Fruit fly (Drosophila melanogaster) whole organism, embryonic: ENCODE measurements around the gene CG10064.

Source experiments
- CG10267 ChIP-seq: fragments of 200-800 bp; sonication (Bioruptor generic); optimal IDR thresholded peaks from 2 replicates; lab custom pipeline; 2018; ENCODE audit warnings: missing biosample characterization, mild to moderate bottlenecking, missing genetic modification characterization, moderate library complexity
- CG10979 ChIP-seq: fragments of 200-800 bp; sonication (Bioruptor generic); optimal IDR thresholded peaks from 2 replicates; lab custom pipeline; 2018; ENCODE audit warnings: missing biosample characterization, mild to moderate bottlenecking, missing genetic modification characterization, moderate library complexity
- CG12299 ChIP-seq: fragments of 200-800 bp; sonication (Bioruptor generic); optimal IDR thresholded peaks from 2 replicates; lab custom pipeline; 2018; ENCODE audit warnings: missing biosample characterization, mild to moderate bottlenecking, missing genetic modification characterization
- CG12942 ChIP-seq: fragments of 200-800 bp; sonication (Bioruptor generic); optimal IDR thresholded peaks from 3 replicates; lab custom pipeline; 2016; ENCODE audit warnings: missing biosample characterization, missing genetic modification characterization
- CG13424 ChIP-seq: fragments of 200-800 bp; sonication (Bioruptor generic); optimal IDR thresholded peaks from 2 replicates; lab custom pipeline; 2019; ENCODE audit warnings: missing biosample characterization, mild to moderate bottlenecking, missing genetic modification characterization, moderate library complexity
- CG13624 ChIP-seq: fragments of 200-800 bp; sonication (Bioruptor generic); optimal IDR thresholded peaks from 2 replicates; lab custom pipeline; 2016; ENCODE audit warnings: missing biosample characterization, missing genetic modification characterization
- CG14965 ChIP-seq: fragments of 200-800 bp; sonication (Bioruptor generic); optimal IDR thresholded peaks from 2 replicates; lab custom pipeline; 2016; ENCODE audit warnings: missing biosample characterization, missing genetic modification characterization, borderline replicate concordance
- CG15269 ChIP-seq: fragments of 200-800 bp; sonication (Bioruptor generic); optimal IDR thresholded peaks from 2 replicates; lab custom pipeline; 2018; ENCODE audit warnings: missing biosample characterization, mild to moderate bottlenecking, missing genetic modification characterization, moderate library complexity
- CG16813 ChIP-seq: fragments of 200-800 bp; sonication (Bioruptor generic); IDR thresholded peaks from 3 replicates; pipeline ENCODE4 v1.3.6; 2022; ENCODE audit warnings: missing biosample characterization, missing genetic modification characterization; ENCODE audit not compliant: partially characterized antibody
- CG16863 ChIP-seq: fragments of 200-800 bp; sonication (Bioruptor generic); optimal IDR thresholded peaks from 3 replicates; lab custom pipeline; 2016; ENCODE audit warnings: missing biosample characterization, missing genetic modification characterization
- CG1832 ChIP-seq: fragments of 200-800 bp; sonication (Bioruptor generic); optimal IDR thresholded peaks from 2 replicates; lab custom pipeline; 2017; ENCODE audit warnings: missing biosample characterization, mild to moderate bottlenecking, missing genetic modification characterization, inconsistent platforms
- CG18599 ChIP-seq: fragments of 200-800 bp; sonication (Bioruptor generic); optimal IDR thresholded peaks from 3 replicates; lab custom pipeline; 2017; ENCODE audit warnings: missing biosample characterization, missing genetic modification characterization, mild to moderate bottlenecking, moderate library complexity, missing genetic modification reagents
- CG18619 ChIP-seq: fragments of 200-800 bp; sonication (Bioruptor generic); optimal IDR thresholded peaks from 3 replicates; lab custom pipeline; 2017; ENCODE audit warnings: missing biosample characterization, mild to moderate bottlenecking, missing genetic modification characterization
- CG2199 ChIP-seq: fragments of 200-800 bp; sonication (Bioruptor generic); IDR thresholded peaks from 3 replicates; pipeline ENCODE4 v1.3.6; 2022; ENCODE audit warnings: missing biosample characterization, missing genetic modification characterization
- CG3847 ChIP-seq: fragments of 200-800 bp; sonication (Bioruptor generic); IDR thresholded peaks from 2 replicates; pipeline ENCODE4 v1.3.6; 2022; ENCODE audit warnings: missing biosample characterization, missing genetic modification characterization
- CG6765 ChIP-seq: fragments of 200-800 bp; sonication (Bioruptor generic); optimal IDR thresholded peaks from 3 replicates; lab custom pipeline; 2017; ENCODE audit warnings: missing biosample characterization, mild to moderate bottlenecking, missing genetic modification characterization
- CG6813 ChIP-seq: fragments of 200-800 bp; sonication (Bioruptor generic); optimal IDR thresholded peaks from 2 replicates; lab custom pipeline; 2017; ENCODE audit warnings: missing biosample characterization, missing genetic modification characterization, mild to moderate bottlenecking, moderate library complexity, missing genetic modification reagents
- CG7928 ChIP-seq: fragments of 200-800 bp; sonication (Bioruptor generic); optimal IDR thresholded peaks from 2 replicates; lab custom pipeline; 2017; ENCODE audit warnings: missing biosample characterization, mild to moderate bottlenecking, missing genetic modification characterization
- CG8359 ChIP-seq: fragments of 200-800 bp; sonication (Bioruptor generic); optimal IDR thresholded peaks from 2 replicates; lab custom pipeline; 2017; ENCODE audit warnings: missing biosample characterization, mild to moderate bottlenecking, missing genetic modification characterization, borderline replicate concordance
- CG8388 ChIP-seq: fragments of 200-800 bp; sonication (Bioruptor generic); optimal IDR thresholded peaks from 2 replicates; lab custom pipeline; 2019; ENCODE audit warnings: missing biosample characterization, mild to moderate bottlenecking, missing genetic modification characterization, moderate library complexity
- CG9437 ChIP-seq: fragments of 200-800 bp; sonication (Bioruptor generic); optimal IDR thresholded peaks from 2 replicates; lab custom pipeline; 2018; ENCODE audit warnings: missing biosample characterization, mild to moderate bottlenecking, missing genetic modification characterization
- CTCF ChIP-seq: fragments of 200-800 bp; sonication (Bioruptor generic); optimal IDR thresholded peaks from 2 replicates; lab custom pipeline; 2017; ENCODE audit warnings: missing biosample characterization, mild to moderate bottlenecking, missing genetic modification characterization, moderate library complexity
- Dip2 ChIP-seq: fragments of 200-800 bp; sonication (Bioruptor generic); IDR thresholded peaks from 2 replicates; pipeline ENCODE4 v1.3.6; 2022; ENCODE audit warnings: missing biosample characterization, missing genetic modification characterization
- ERR ChIP-seq: fragments of 200-800 bp; sonication (Bioruptor generic); optimal IDR thresholded peaks from 2 replicates; lab custom pipeline; 2016; ENCODE audit warnings: missing biosample characterization, missing genetic modification characterization
- Elba2 ChIP-seq: fragments of 200-800 bp; sonication (Bioruptor generic); optimal IDR thresholded peaks from 3 replicates; lab custom pipeline; 2016; ENCODE audit warnings: missing biosample characterization, missing genetic modification characterization
- HLH3B ChIP-seq: fragments of 200-800 bp; sonication (Bioruptor generic); IDR thresholded peaks from 2 replicates; pipeline ENCODE4 v1.3.6; 2022; ENCODE audit warnings: missing biosample characterization, missing genetic modification characterization
- HLH4C ChIP-seq: fragments of 200-800 bp; sonication (Bioruptor generic); IDR thresholded peaks from 3 replicates; pipeline ENCODE4 v1.3.6; 2022; ENCODE audit warnings: missing biosample characterization, missing genetic modification characterization; ENCODE audit not compliant: partially characterized antibody
- HLH54F ChIP-seq: fragments of 200-800 bp; sonication (Bioruptor generic); optimal IDR thresholded peaks from 3 replicates; lab custom pipeline; 2016; ENCODE audit warnings: missing biosample characterization, missing genetic modification characterization
- Hand ChIP-seq: fragments of 200-800 bp; sonication (Bioruptor generic); optimal IDR thresholded peaks from 2 replicates; lab custom pipeline; 2017; ENCODE audit warnings: mild to moderate bottlenecking, missing biosample characterization, missing genetic modification reagents, missing genetic modification characterization
- Lpt ChIP-seq: fragments of >200 bp; optimal IDR thresholded peaks from 2 replicates; lab custom pipeline; 2018; ENCODE audit warnings: missing biosample characterization, missing genetic modification characterization
- Nf-YB ChIP-seq: fragments of 200-800 bp; sonication (Bioruptor generic); optimal IDR thresholded peaks from 3 replicates; lab custom pipeline; 2019; ENCODE audit warnings: missing biosample characterization, mild to moderate bottlenecking, missing genetic modification characterization, moderate library complexity
- NfI ChIP-seq: fragments of 200-800 bp; sonication (Bioruptor generic); optimal IDR thresholded peaks from 3 replicates; lab custom pipeline; 2018; ENCODE audit warnings: missing biosample characterization, mild to moderate bottlenecking, missing genetic modification characterization, moderate library complexity
- Oaz ChIP-seq: fragments of 200-800 bp; sonication (Bioruptor generic); IDR thresholded peaks from 2 replicates; pipeline ENCODE4 v1.3.6; 2022; ENCODE audit warnings: missing biosample characterization, missing genetic modification characterization
- Scr ChIP-seq: fragments of 200-800 bp; sonication (Bioruptor generic); IDR thresholded peaks from 2 replicates; pipeline ENCODE4 v1.3.6; 2022; ENCODE audit warnings: missing biosample characterization, missing genetic modification characterization; ENCODE audit not compliant: partially characterized antibody
- Spps ChIP-seq: fragments of 200-800 bp; sonication (Bioruptor generic); optimal IDR thresholded peaks from 2 replicates; lab custom pipeline; 2018; ENCODE audit warnings: missing biosample characterization, mild to moderate bottlenecking, missing genetic modification characterization
- Sry-δ ChIP-seq: fragments of 200-800 bp; sonication (Bioruptor generic); optimal IDR thresholded peaks from 2 replicates; lab custom pipeline; 2016; ENCODE audit warnings: missing biosample characterization, missing genetic modification characterization
- Trl ChIP-seq, 3 experiments: fragments of >200 bp in 2 of 3; fragments of 200-800 bp in 1 of 3; sonication (Bioruptor generic) in 1 of 3; optimal IDR thresholded peaks; 2 replicates in 1 of 3; 3 replicates in 2 of 3; lab custom pipeline; 2016 to 2017; ENCODE audit warnings: missing biosample characterization in 1 of 3, missing genetic modification characterization in 1 of 3
- aop ChIP-seq: fragments of 200-800 bp; sonication (Bioruptor generic); IDR thresholded peaks from 2 replicates; pipeline ENCODE4 v1.3.6; 2022; ENCODE audit warnings: missing biosample characterization, missing genetic modification characterization
- bbx ChIP-seq: fragments of 200-800 bp; sonication (Bioruptor generic); IDR thresholded peaks from 2 replicates; pipeline ENCODE4 v1.3.6; 2022; ENCODE audit warnings: missing biosample characterization, missing genetic modification characterization; ENCODE audit not compliant: partially characterized antibody
- btn ChIP-seq: fragments of 200-800 bp; sonication (Bioruptor generic); optimal IDR thresholded peaks from 2 replicates; lab custom pipeline; 2016; ENCODE audit warnings: missing biosample characterization, missing genetic modification characterization
- cas ChIP-seq: fragments of 200-800 bp; sonication (Bioruptor generic); IDR thresholded peaks from 2 replicates; pipeline ENCODE4 v1.3.6; 2022; ENCODE audit warnings: missing biosample characterization, missing genetic modification characterization
- chn ChIP-seq: fragments of 200-800 bp; sonication (Bioruptor generic); optimal IDR thresholded peaks from 2 replicates; lab custom pipeline; 2016; ENCODE audit warnings: missing biosample characterization, missing genetic modification characterization
- ci ChIP-seq: fragments of 200-800 bp; sonication (Bioruptor generic); IDR thresholded peaks from 3 replicates; pipeline ENCODE4 v1.3.6; 2022; ENCODE audit warnings: missing biosample characterization, missing genetic modification characterization
- dpn ChIP-seq, 2 experiments: fragments of 200-800 bp; sonication (Bioruptor generic); optimal IDR thresholded peaks; 3 replicates each; lab custom pipeline; 2016; ENCODE audit warnings: missing biosample characterization in 2 of 2, missing genetic modification characterization in 2 of 2
- fru ChIP-seq: fragments of >200 bp; optimal IDR thresholded peaks from 2 replicates; lab custom pipeline; 2017
- gsb ChIP-seq: fragments of 200-800 bp; sonication (Bioruptor generic); IDR thresholded peaks from 2 replicates; pipeline ENCODE4 v1.3.6; 2022; ENCODE audit warnings: missing biosample characterization, missing genetic modification characterization
- jigr1 ChIP-seq: fragments of 200-800 bp; sonication (Bioruptor generic); IDR thresholded peaks from 3 replicates; pipeline ENCODE4 v1.3.6; 2022; ENCODE audit warnings: missing biosample characterization, missing genetic modification characterization
- kay ChIP-seq: fragments of 200-800 bp; sonication (Bioruptor generic); optimal IDR thresholded peaks from 2 replicates; lab custom pipeline; 2016; ENCODE audit warnings: missing biosample characterization, missing genetic modification characterization
- mld ChIP-seq: fragments of 200-800 bp; sonication (Bioruptor generic); IDR thresholded peaks from 3 replicates; pipeline ENCODE4 v1.3.6; 2022; ENCODE audit warnings: missing biosample characterization, missing genetic modification characterization; ENCODE audit not compliant: partially characterized antibody
- pita ChIP-seq: fragments of 200-800 bp; sonication (Bioruptor generic); optimal IDR thresholded peaks from 2 replicates; lab custom pipeline; 2017; ENCODE audit warnings: missing biosample characterization, mild to moderate bottlenecking, missing genetic modification characterization
- stc ChIP-seq: fragments of 200-800 bp; sonication (Bioruptor generic); IDR thresholded peaks from 2 replicates; pipeline ENCODE4 v1.3.6; 2022; ENCODE audit warnings: missing biosample characterization, missing genetic modification characterization

CG10064 gene

dm6 chr3L:6977391-6977790 lies 9.7 kb upstream of the CG10064 start (continued):
- TF ChIP-seq Dip2 (GFP tag; lab: Robert Waterston, UW) (no peak), CTCF (GFP tag; lab: Kevin White, UChicago) (no peak), CG10979 (tag; lab: Kevin White, UChicago) (peak; percentile 73), CG18599 (GFP tag; lab: Kevin White, UChicago) (peak; percentile 50), CG16813 (no peak), Nf-YB (GFP tag; lab: Kevin White, UChicago) (peak; percentile 1), CG13624 (GFP tag; lab: Kevin White, UChicago) (no peak), Spps (tag; lab: Kevin White, UChicago) (peak; percentile 33), HLH4C (GFP tag; lab: Robert Waterston, UW) (no peak), kay (GFP tag; lab: Kevin White, UChicago) (no peak), dpn (GFP tag; optimal IDR thresholded peaks at IDR 0.05; lab: Kevin White, UChicago) (peak in 1 of 2 experiments; percentile 18), CG1832 (GFP tag; lab: Kevin White, UChicago) (no peak), ci (GFP tag; lab: Robert Waterston, UW) (peak; percentile 75), aop (GFP tag; lab: Robert Waterston, UW) (no peak), stc (GFP tag; lab: Robert Waterston, UW) (peak; percentile 22; the same call in 1 of the 2 replicates), chn (GFP tag; lab: Kevin White, UChicago) (no peak), pita (GFP tag; lab: Kevin White, UChicago) (no peak), Lpt (no peak), CG9437 (GFP tag; lab: Kevin White, UChicago) (peak; percentile 19), bbx (GFP tag; lab: Robert Waterston, UW) (no peak), CG6813 (peak; percentile 53), CG8359 (GFP tag; lab: Kevin White, UChicago) (peak; percentile 47), btn (no peak), CG12942 (GFP tag; lab: Kevin White, UChicago) (peak; percentile 2), CG15269 (tag; lab: Kevin White, UChicago) (peak; percentile 60), CG12299 (tag; lab: Kevin White, UChicago) (no peak), fru (lab: Kevin White, UChicago) (no peak), CG8388 (GFP tag; lab: Kevin White, UChicago) (peak; percentile 65), cas (GFP tag; lab: Robert Waterston, UW) (0 out of 2 replicates have a peak, but pooled peaks have one; percentile 7), Elba2 (GFP tag; lab: Kevin White, UChicago) (no peak), Oaz (GFP tag; lab: Robert Waterston, UW) (no peak), CG10267 (tag; lab: Kevin White, UChicago) (peak; percentile 57), mld (GFP tag; lab: Robert Waterston, UW) (no peak), CG18619 (peak; percentile 32), HLH3B (GFP tag; lab: Robert Waterston, UW) (peak; percentile 68), Trl (optimal IDR thresholded peaks at IDR 0.05; lab: Kevin White, UChicago) (no peak), Trl (GFP tag; optimal IDR thresholded peaks at IDR 0.05; lab: Kevin White, UChicago) (no peak), CG13424 (peak; percentile 50), CG14965 (GFP tag; lab: Kevin White, UChicago) (no peak), Hand (GFP tag; lab: Kevin White, UChicago) (no peak), HLH54F (GFP tag; lab: Kevin White, UChicago) (no peak), Scr (GFP tag; lab: Robert Waterston, UW) (no peak), NfI (GFP tag; lab: Kevin White, UChicago) (peak; percentile 30), CG7928 (GFP tag; lab: Kevin White, UChicago) (no peak), CG6765 (no peak), CG3847 (peak; percentile 19; the same call in 1 of the 2 replicates), ERR (no peak), gsb (GFP tag; lab: Robert Waterston, UW) (no peak), CG16863 (GFP tag; lab: Kevin White, UChicago) (no peak), Sry-δ (no peak), CG2199 (GFP tag; lab: Robert Waterston, UW) (no peak), jigr1 (no peak)
